Fruit fly (Drosophila melanogaster): ENCODE data around the gene CG11162.

CG11162 gene

DNA sequence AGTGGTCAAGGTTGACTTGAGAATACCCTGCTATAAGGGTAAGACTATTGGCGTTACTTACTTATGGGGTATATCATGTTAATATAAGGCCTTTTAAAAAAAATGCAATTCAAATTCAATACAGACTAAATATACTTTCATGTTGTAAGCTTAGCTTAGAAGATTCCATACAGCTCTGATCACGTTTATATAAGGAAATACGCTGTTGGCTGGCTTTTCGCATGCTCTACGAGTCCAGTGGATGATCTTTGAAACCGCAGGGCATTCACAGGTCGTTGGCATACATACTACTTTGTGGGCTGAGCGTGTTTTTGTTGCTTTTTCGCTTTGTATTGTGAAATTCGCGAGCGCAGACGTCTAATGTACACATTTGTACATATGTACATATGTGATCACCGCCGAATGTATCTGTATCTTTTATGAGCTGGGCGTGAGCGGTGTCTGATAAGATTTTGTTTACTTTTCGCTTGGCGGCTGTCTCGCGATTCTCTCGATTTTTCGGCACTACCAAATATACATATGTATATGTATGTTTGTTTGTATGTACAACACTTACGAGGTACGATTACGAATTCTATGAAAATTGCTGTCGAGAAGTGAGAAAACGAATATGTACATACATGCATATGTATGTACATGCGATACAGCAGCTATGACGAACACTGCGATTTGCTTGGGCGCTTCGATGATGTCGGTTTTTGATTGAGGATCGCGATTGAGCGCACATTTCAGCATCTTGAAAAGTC is 42.3 kb upstream of the CG11162 start:
- no peak for TF ChIP-seq CG1620 (GFP tag; optimal IDR thresholded peaks at IDR 0.05)
- no peak for TF ChIP-seq Clk (GFP tag; optimal IDR thresholded peaks at IDR 0.05)
- TF ChIP-seq CG7045 (GFP tag; optimal IDR thresholded peaks at IDR 0.05) = no peak
- TF ChIP-seq pad (GFP tag; optimal IDR thresholded peaks at IDR 0.05) = peak; percentile 15
- peak; percentile 4 for TF ChIP-seq kay (GFP tag; ENCODE audit: borderline replicate concordance)
- peak; percentile 14 for TF ChIP-seq CG11617 (GFP tag; optimal IDR thresholded peaks at IDR 0.05)
- TF ChIP-seq CG33017 (tag; optimal IDR thresholded peaks at IDR 0.05) = peak; percentile 16
- TF ChIP-seq bab1 (GFP tag; optimal IDR thresholded peaks at IDR 0.05) = peak; percentile 81
- peak; percentile 32 for TF ChIP-seq CG5204 (GFP tag; optimal IDR thresholded peaks at IDR 0.05)
- TF ChIP-seq Hr96 (GFP tag; optimal IDR thresholded peaks at IDR 0.05) = peak; percentile 58
- peak; percentile 33 for TF ChIP-seq ovo (GFP tag; optimal IDR thresholded peaks at IDR 0.05)
- TF ChIP-seq cic (GFP tag; optimal IDR thresholded peaks at IDR 0.05) = peak; percentile 5
- no peak for TF ChIP-seq toe (GFP tag; optimal IDR thresholded peaks at IDR 0.05)
- TF ChIP-seq CG7101 (tag; optimal IDR thresholded peaks at IDR 0.05) = peak; percentile 58
- peak; percentile 38 for TF ChIP-seq CG14711 (tag; optimal IDR thresholded peaks at IDR 0.05)
- TF ChIP-seq Crg-1 (GFP tag; optimal IDR thresholded peaks at IDR 0.05) = no peak
- TF ChIP-seq tj (GFP tag; optimal IDR thresholded peaks at IDR 0.05) = peak; percentile 53

DNA sequence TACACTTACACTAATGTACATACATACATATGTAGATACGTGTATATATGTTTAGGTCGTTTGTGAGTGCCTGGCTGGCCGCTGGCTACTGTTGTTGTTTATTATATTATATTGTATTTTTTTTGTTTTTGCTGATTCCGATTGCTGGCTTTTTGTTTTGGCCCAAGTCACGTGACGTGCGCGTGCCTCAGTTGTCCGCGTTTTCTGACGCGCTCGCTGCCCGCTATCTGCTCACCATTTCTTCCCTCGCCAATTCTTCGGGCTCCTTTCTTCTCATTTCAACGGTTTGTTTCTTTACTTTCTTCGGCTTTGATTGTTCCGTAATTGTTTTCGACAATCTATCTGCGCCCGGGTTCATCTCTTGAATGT is 41.7 kb upstream of the CG11162 start:
- TF ChIP-seq tj (GFP tag; optimal IDR thresholded peaks at IDR 0.05) (peak; percentile 45), CG5204 (GFP tag; optimal IDR thresholded peaks at IDR 0.05) (no peak)

dm6 chrX:13636810-13637209 is 39.9 kb upstream of the CG11162 start:
- no peak for TF ChIP-seq tj (GFP tag; optimal IDR thresholded peaks at IDR 0.05)

DNA sequence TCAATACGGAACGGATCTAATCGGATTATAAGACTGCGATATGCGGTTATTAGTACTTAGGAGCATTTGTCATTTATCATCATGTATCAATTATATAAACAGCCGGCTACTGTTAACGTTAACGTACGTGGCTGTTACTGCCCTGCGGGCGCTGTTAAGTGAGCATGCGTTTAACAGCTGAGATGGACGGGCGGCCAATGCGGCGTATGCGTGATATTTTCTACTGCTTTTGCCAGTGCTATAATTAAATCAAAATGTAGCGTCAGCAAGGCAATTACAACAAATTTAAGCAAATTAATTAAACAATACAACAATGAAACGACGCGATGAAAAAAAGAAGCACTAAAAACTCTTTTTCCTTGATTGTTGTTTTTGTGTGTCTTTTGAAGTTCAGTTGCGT is 39.1 kb upstream of the CG11162 start:
- no peak for TF ChIP-seq ovo (GFP tag; optimal IDR thresholded peaks at IDR 0.05)
- no peak for TF ChIP-seq Crg-1 (GFP tag; optimal IDR thresholded peaks at IDR 0.05)
- TF ChIP-seq toe (GFP tag; optimal IDR thresholded peaks at IDR 0.05) = no peak
- no peak for TF ChIP-seq Clk (GFP tag; optimal IDR thresholded peaks at IDR 0.05)
- TF ChIP-seq CG33017 (tag; optimal IDR thresholded peaks at IDR 0.05) = no peak
- TF ChIP-seq CG11617 (GFP tag; optimal IDR thresholded peaks at IDR 0.05) = no peak
- no peak for TF ChIP-seq cic (GFP tag; optimal IDR thresholded peaks at IDR 0.05)

DNA sequence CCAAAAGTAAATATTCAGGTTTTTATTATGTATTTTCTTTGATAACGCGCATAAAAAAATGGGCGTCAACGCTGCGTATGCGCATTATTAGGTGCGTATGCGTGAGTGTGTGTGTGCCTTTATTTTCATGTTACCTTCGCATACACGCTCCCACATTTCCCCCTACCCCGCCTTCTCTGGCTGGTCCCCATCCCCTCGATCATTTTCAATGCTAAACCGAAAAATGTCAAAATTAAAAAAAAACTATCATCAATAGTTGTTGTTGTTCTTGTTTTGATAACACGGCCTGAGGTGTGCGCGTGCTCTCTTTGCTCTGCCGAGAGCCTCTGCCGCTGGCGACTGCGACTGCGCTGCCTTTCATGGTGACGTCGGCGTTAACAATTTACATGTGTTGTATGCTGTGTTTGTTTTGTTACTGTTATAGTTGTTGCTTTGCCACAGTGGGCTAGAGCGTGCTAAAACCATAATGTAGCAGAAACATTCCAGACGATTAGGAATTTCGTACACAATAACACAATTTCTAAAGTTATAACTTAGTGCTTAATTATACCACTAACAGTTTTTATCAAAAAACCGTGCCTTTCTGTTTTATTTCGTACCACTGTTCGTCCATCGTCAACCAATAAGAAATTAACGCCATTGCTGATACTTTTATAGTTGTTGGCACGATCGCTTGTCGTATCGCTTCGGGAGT is 36.5 kb upstream of the CG11162 start:
- peak; percentile 91 for TF ChIP-seq tj (GFP tag; optimal IDR thresholded peaks at IDR 0.05)
- peak; percentile 88 for TF ChIP-seq CG7045 (GFP tag; optimal IDR thresholded peaks at IDR 0.05)
- peak; percentile 85 for TF ChIP-seq kay (GFP tag; ENCODE audit: borderline replicate concordance)
- peak; percentile 89 for TF ChIP-seq pad (GFP tag; optimal IDR thresholded peaks at IDR 0.05)
- peak; percentile 77 for TF ChIP-seq ovo (GFP tag; optimal IDR thresholded peaks at IDR 0.05)
- TF ChIP-seq Crg-1 (GFP tag; optimal IDR thresholded peaks at IDR 0.05) = peak; percentile 96
- no peak for TF ChIP-seq cnc (optimal IDR thresholded peaks at IDR 0.05)
- TF ChIP-seq CG33017 (tag; optimal IDR thresholded peaks at IDR 0.05) = peak; percentile 93
- peak; percentile 95 for TF ChIP-seq CG14711 (tag; optimal IDR thresholded peaks at IDR 0.05)
- TF ChIP-seq bab1 (GFP tag; optimal IDR thresholded peaks at IDR 0.05) = peak; percentile 97
- TF ChIP-seq Hr96 (GFP tag; optimal IDR thresholded peaks at IDR 0.05) = peak; percentile 95
- TF ChIP-seq CG11617 (GFP tag; optimal IDR thresholded peaks at IDR 0.05) = peak; percentile 95
- peak; percentile 98 for TF ChIP-seq CG7101 (tag; optimal IDR thresholded peaks at IDR 0.05)
- peak; percentile 80 for TF ChIP-seq Clk (GFP tag; optimal IDR thresholded peaks at IDR 0.05)
- peak; percentile 84 for TF ChIP-seq toe (GFP tag; optimal IDR thresholded peaks at IDR 0.05)
- peak; percentile 94 for TF ChIP-seq CG1620 (GFP tag; optimal IDR thresholded peaks at IDR 0.05)
- TF ChIP-seq CG5204 (GFP tag; optimal IDR thresholded peaks at IDR 0.05) = peak; percentile 92
- TF ChIP-seq Mnt (GFP tag; optimal IDR thresholded peaks at IDR 0.05) = peak; percentile 95
- peak; percentile 94 for TF ChIP-seq CG12768 (GFP tag; optimal IDR thresholded peaks at IDR 0.05)
- TF ChIP-seq cic (GFP tag; optimal IDR thresholded peaks at IDR 0.05) = peak; percentile 90

dm6 chrX:13640692-13641011 is 36.0 kb upstream of the CG11162 start:
- TF ChIP-seq CG7101 (tag; optimal IDR thresholded peaks at IDR 0.05) = no peak
- TF ChIP-seq ovo (GFP tag; optimal IDR thresholded peaks at IDR 0.05) = peak; percentile 60
- TF ChIP-seq pad (GFP tag; optimal IDR thresholded peaks at IDR 0.05) = peak; percentile 58
- no peak for TF ChIP-seq CG7045 (GFP tag; optimal IDR thresholded peaks at IDR 0.05)

DNA sequence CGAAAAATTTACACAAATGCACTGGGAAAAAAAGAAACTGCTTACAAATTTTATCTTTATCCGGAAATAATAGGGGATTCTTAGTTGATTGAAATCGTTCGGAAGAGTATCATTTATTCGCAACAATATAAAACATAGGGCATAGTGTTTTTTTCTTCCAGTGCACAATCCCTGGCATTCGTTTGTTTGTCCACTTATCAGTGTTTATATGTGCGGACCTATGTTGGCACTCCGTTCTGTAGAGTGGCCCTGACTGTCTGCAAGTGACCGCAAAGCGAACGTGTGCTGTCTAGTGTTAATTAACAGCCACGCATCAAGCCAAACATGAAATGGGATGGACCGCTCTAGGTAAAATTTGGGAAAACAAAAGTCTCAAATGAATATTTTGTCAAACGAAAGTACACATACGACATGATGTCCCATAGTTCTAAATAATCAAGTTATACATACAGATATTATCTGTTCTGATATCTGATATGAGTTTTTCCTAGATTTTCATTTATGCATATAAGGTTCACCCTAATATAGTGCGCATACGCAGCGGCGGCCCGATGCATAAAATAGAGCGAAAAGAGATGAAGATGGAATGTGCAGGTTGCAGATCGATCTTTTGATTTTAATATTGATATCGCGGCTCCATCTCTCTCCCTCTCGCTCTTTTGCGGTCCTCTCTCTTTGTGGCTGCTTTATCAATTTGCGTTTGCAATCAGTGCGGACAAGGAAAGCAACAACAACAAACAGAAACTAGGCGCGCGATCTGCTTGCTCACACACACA is 35.4 kb upstream of the CG11162 start:
- TF ChIP-seq Mnt (GFP tag; optimal IDR thresholded peaks at IDR 0.05) (no peak), CG14711 (tag; optimal IDR thresholded peaks at IDR 0.05) (peak; percentile 66), Clk (GFP tag; optimal IDR thresholded peaks at IDR 0.05) (no peak), CG7101 (tag; optimal IDR thresholded peaks at IDR 0.05) (peak; percentile 85), tj (GFP tag; optimal IDR thresholded peaks at IDR 0.05) (peak; percentile 42), CG7045 (GFP tag; optimal IDR thresholded peaks at IDR 0.05) (peak; percentile 42), cic (GFP tag; optimal IDR thresholded peaks at IDR 0.05) (no peak), CG33017 (tag; optimal IDR thresholded peaks at IDR 0.05) (peak; percentile 63), bab1 (GFP tag; optimal IDR thresholded peaks at IDR 0.05) (peak; percentile 81), cnc (optimal IDR thresholded peaks at IDR 0.05) (no peak), CG5204 (GFP tag; optimal IDR thresholded peaks at IDR 0.05) (peak; percentile 69), CG1620 (GFP tag; optimal IDR thresholded peaks at IDR 0.05) (peak; percentile 67), pad (GFP tag; optimal IDR thresholded peaks at IDR 0.05) (no peak), Crg-1 (GFP tag; optimal IDR thresholded peaks at IDR 0.05) (peak; percentile 17), kay (GFP tag; ENCODE audit: borderline replicate concordance) (peak; percentile 28), ovo (GFP tag; optimal IDR thresholded peaks at IDR 0.05) (no peak), toe (GFP tag; optimal IDR thresholded peaks at IDR 0.05) (peak; percentile 16), Hr96 (GFP tag; optimal IDR thresholded peaks at IDR 0.05) (peak; percentile 79), CG11617 (GFP tag; optimal IDR thresholded peaks at IDR 0.05) (peak; percentile 81), CG12768 (GFP tag; optimal IDR thresholded peaks at IDR 0.05) (no peak)

All from whole organism, adult.